Fruit fly (Drosophila melanogaster) whole organism, embryonic: ENCODE measurements around the gene CG9837.

Source experiments
- Adf1 ChIP-seq: fragments of 200-800 bp; sonication (Bioruptor generic); IDR thresholded peaks from 2 replicates; pipeline ENCODE4 v1.3.6; 2022; ENCODE audit warnings: missing biosample characterization, missing genetic modification characterization
- CG10321 ChIP-seq: fragments of 200-800 bp; sonication (Bioruptor generic); IDR thresholded peaks from 2 replicates; pipeline ENCODE4 v1.3.6; 2022; ENCODE audit warnings: missing biosample characterization, missing genetic modification characterization
- CG10979 ChIP-seq: fragments of 200-800 bp; sonication (Bioruptor generic); optimal IDR thresholded peaks from 2 replicates; lab custom pipeline; 2018; ENCODE audit warnings: missing biosample characterization, mild to moderate bottlenecking, missing genetic modification characterization, moderate library complexity
- CG11695 ChIP-seq: fragments of 200-800 bp; sonication (Bioruptor generic); IDR thresholded peaks from 3 replicates; pipeline ENCODE4 v1.3.6; 2022; ENCODE audit warnings: missing biosample characterization, missing genetic modification characterization
- CG11696 ChIP-seq: fragments of 200-800 bp; sonication (Bioruptor generic); IDR thresholded peaks from 2 replicates; pipeline ENCODE4 v1.3.6; 2022; ENCODE audit warnings: missing biosample characterization, missing genetic modification characterization
- CG12071 ChIP-seq: fragments of 200-800 bp; sonication (Bioruptor generic); optimal IDR thresholded peaks from 3 replicates; lab custom pipeline; 2018; ENCODE audit warnings: missing biosample characterization, mild to moderate bottlenecking, missing genetic modification characterization
- CG14014 ChIP-seq: fragments of 200-800 bp; sonication (Bioruptor generic); IDR thresholded peaks from 2 replicates; pipeline ENCODE4 v1.3.6; 2022; ENCODE audit warnings: missing biosample characterization, missing genetic modification characterization
- CG16863 ChIP-seq: fragments of 200-800 bp; sonication (Bioruptor generic); optimal IDR thresholded peaks from 3 replicates; lab custom pipeline; 2016; ENCODE audit warnings: missing biosample characterization, missing genetic modification characterization
- CG17612 ChIP-seq: fragments of 200-800 bp; sonication (Bioruptor generic); IDR thresholded peaks from 2 replicates; pipeline ENCODE4 v1.3.6; 2022; ENCODE audit warnings: missing biosample characterization, missing genetic modification characterization
- CG18476 ChIP-seq: fragments of 200-800 bp; sonication (Bioruptor generic); optimal IDR thresholded peaks from 2 replicates; lab custom pipeline; 2016; ENCODE audit warnings: missing biosample characterization, mild to moderate bottlenecking, missing genetic modification characterization
- CG18619 ChIP-seq: fragments of 200-800 bp; sonication (Bioruptor generic); optimal IDR thresholded peaks from 3 replicates; lab custom pipeline; 2017; ENCODE audit warnings: missing biosample characterization, mild to moderate bottlenecking, missing genetic modification characterization
- CG2116 ChIP-seq: fragments of 200-800 bp; sonication (Bioruptor generic); optimal IDR thresholded peaks from 3 replicates; lab custom pipeline; 2018; ENCODE audit warnings: missing biosample characterization, mild to moderate bottlenecking, missing genetic modification characterization
- CG2202 ChIP-seq: fragments of 200-800 bp; sonication (Bioruptor generic); optimal IDR thresholded peaks from 2 replicates; lab custom pipeline; 2018; ENCODE audit warnings: missing biosample characterization, mild to moderate bottlenecking, missing genetic modification characterization
- CG3407 ChIP-seq: fragments of 200-800 bp; sonication (Bioruptor generic); optimal IDR thresholded peaks from 2 replicates; lab custom pipeline; 2018; ENCODE audit warnings: missing biosample characterization, mild to moderate bottlenecking, missing genetic modification characterization
- CG3726 ChIP-seq: fragments of 200-800 bp; sonication (Bioruptor generic); IDR thresholded peaks from 3 replicates; pipeline ENCODE4, ENCODE4 v1.3.6; 2022; ENCODE audit warnings: missing biosample characterization, missing genetic modification characterization
- CG4730 ChIP-seq: fragments of 200-800 bp; sonication (Bioruptor generic); IDR thresholded peaks from 2 replicates; pipeline ENCODE4 v1.3.6; 2022; ENCODE audit warnings: missing biosample characterization, missing genetic modification characterization
- CG6272 ChIP-seq: fragments of 200-800 bp; sonication (Bioruptor generic); IDR thresholded peaks from 2 replicates; pipeline ENCODE4 v1.3.6; 2022; ENCODE audit warnings: missing biosample characterization, missing genetic modification characterization
- CG6813 ChIP-seq: fragments of 200-800 bp; sonication (Bioruptor generic); optimal IDR thresholded peaks from 2 replicates; lab custom pipeline; 2017; ENCODE audit warnings: missing biosample characterization, missing genetic modification characterization, mild to moderate bottlenecking, moderate library complexity, missing genetic modification reagents
- CG7839 ChIP-seq: fragments of 200-800 bp; sonication (Bioruptor generic); optimal IDR thresholded peaks from 3 replicates; lab custom pipeline; 2018; ENCODE audit warnings: missing biosample characterization, mild to moderate bottlenecking, missing genetic modification characterization, moderate library complexity
- CG9817 ChIP-seq: fragments of 200-800 bp; sonication (Bioruptor generic); optimal IDR thresholded peaks from 2 replicates; lab custom pipeline; 2018; ENCODE audit warnings: missing biosample characterization, mild to moderate bottlenecking, missing genetic modification characterization, moderate library complexity
- CG9932 ChIP-seq: fragments of 200-800 bp; sonication (Bioruptor generic); IDR thresholded peaks from 2 replicates; pipeline ENCODE4 v1.3.6; 2022; ENCODE audit warnings: missing biosample characterization, missing genetic modification characterization
- Dip2 ChIP-seq: fragments of 200-800 bp; sonication (Bioruptor generic); IDR thresholded peaks from 2 replicates; pipeline ENCODE4 v1.3.6; 2022; ENCODE audit warnings: missing biosample characterization, missing genetic modification characterization
- Elba2 ChIP-seq: fragments of 200-800 bp; sonication (Bioruptor generic); optimal IDR thresholded peaks from 3 replicates; lab custom pipeline; 2016; ENCODE audit warnings: missing biosample characterization, missing genetic modification characterization
- Fer3 ChIP-seq: fragments of 200-800 bp; sonication (Bioruptor generic); optimal IDR thresholded peaks from 2 replicates; lab custom pipeline; 2018; ENCODE audit warnings: missing biosample characterization, mild to moderate bottlenecking, missing genetic modification characterization, moderate library complexity
- Med ChIP-seq: fragments of 200-800 bp; sonication (Bioruptor generic); peaks from one replicate; lab custom pipeline; 2016; ENCODE audit warnings: missing biosample characterization, missing genetic modification characterization, mild to moderate bottlenecking, inconsistent platforms, moderate library complexity
- Mrtf ChIP-seq: fragments of 200-800 bp; sonication (Bioruptor generic); IDR thresholded peaks from 3 replicates; pipeline ENCODE4 v1.3.6; 2022; ENCODE audit warnings: missing biosample characterization, missing genetic modification characterization
- Myb ChIP-seq: fragments of 200-800 bp; sonication (Bioruptor generic); optimal IDR thresholded peaks from 2 replicates; lab custom pipeline; 2016; ENCODE audit warnings: missing biosample characterization, missing genetic modification characterization
- Pdp1 ChIP-seq, 2 experiments: fragments of 200-800 bp; sonication (Bioruptor generic); optimal IDR thresholded peaks; 3 replicates each; lab custom pipeline; 2016; ENCODE audit warnings: missing biosample characterization in 2 of 2, missing genetic modification characterization in 2 of 2, mild to moderate bottlenecking in 1 of 2, moderate library complexity in 1 of 2
- Spps ChIP-seq: fragments of 200-800 bp; sonication (Bioruptor generic); optimal IDR thresholded peaks from 2 replicates; lab custom pipeline; 2018; ENCODE audit warnings: missing biosample characterization, mild to moderate bottlenecking, missing genetic modification characterization
- ash1 ChIP-seq: fragments of 200-800 bp; sonication (Bioruptor generic); optimal IDR thresholded peaks from 2 replicates; lab custom pipeline; 2018; ENCODE audit warnings: missing biosample characterization, mild to moderate bottlenecking, missing genetic modification characterization
- bowl ChIP-seq: fragments of 200-800 bp; sonication (Bioruptor generic); IDR thresholded peaks from 2 replicates; pipeline ENCODE4 v1.3.6; 2022; ENCODE audit warnings: missing biosample characterization, missing genetic modification characterization
- bsh ChIP-seq, 2 experiments: fragments of 200-800 bp; sonication (Bioruptor generic); optimal IDR thresholded peaks; 2 replicates each; lab custom pipeline; 2017 to 2018; ENCODE audit warnings: mild to moderate bottlenecking in 2 of 2, missing biosample characterization in 2 of 2, missing genetic modification characterization in 2 of 2, moderate library complexity in 1 of 2
- cato ChIP-seq: fragments of 200-800 bp; sonication (Bioruptor generic); optimal IDR thresholded peaks from 2 replicates; lab custom pipeline; 2016; ENCODE audit warnings: missing biosample characterization, missing genetic modification characterization, borderline replicate concordance
- chif ChIP-seq, 2 experiments: fragments of 200-800 bp; sonication (Bioruptor generic); optimal IDR thresholded peaks; 3 replicates each; lab custom pipeline; 2016; ENCODE audit warnings: missing biosample characterization in 2 of 2, missing genetic modification characterization in 2 of 2
- crc ChIP-seq: fragments of 200-800 bp; sonication (Bioruptor generic); optimal IDR thresholded peaks from 2 replicates; lab custom pipeline; 2016; ENCODE audit warnings: missing biosample characterization, missing genetic modification characterization
- dan ChIP-seq: fragments of 200-800 bp; sonication (Bioruptor generic); IDR thresholded peaks from 2 replicates; pipeline ENCODE4 v1.3.6; 2022; ENCODE audit warnings: missing biosample characterization, missing genetic modification characterization
- dimm ChIP-seq: fragments of 200-800 bp; sonication (Bioruptor generic); IDR thresholded peaks from 2 replicates; pipeline ENCODE4 v1.3.6; 2022; ENCODE audit warnings: missing biosample characterization, missing genetic modification characterization
- dmrt11E ChIP-seq: fragments of 200-800 bp; sonication (Bioruptor generic); optimal IDR thresholded peaks from 3 replicates; lab custom pipeline; 2018; ENCODE audit warnings: missing biosample characterization, mild to moderate bottlenecking, missing genetic modification characterization, moderate library complexity
- dysf ChIP-seq: fragments of 200-800 bp; sonication (Bioruptor generic); IDR thresholded peaks from 3 replicates; pipeline ENCODE4 v1.3.6; 2022; ENCODE audit warnings: missing biosample characterization, missing genetic modification characterization
- eve ChIP-seq, 2 experiments: fragments of >200 bp; optimal IDR thresholded peaks; 2 replicates each; lab custom pipeline; 2017; ENCODE audit warnings: missing biosample characterization in 2 of 2, missing genetic modification characterization in 2 of 2
- grn ChIP-seq: fragments of 200-800 bp; sonication (Bioruptor generic); optimal IDR thresholded peaks from 3 replicates; lab custom pipeline; 2017; ENCODE audit warnings: missing biosample characterization, missing genetic modification characterization
- gro ChIP-seq: fragments of 200-800 bp; sonication (Bioruptor generic); optimal IDR thresholded peaks from 2 replicates; lab custom pipeline; 2016; ENCODE audit warnings: missing biosample characterization, missing genetic modification characterization
- hth ChIP-seq: fragments of >200 bp; optimal IDR thresholded peaks from 2 replicates; lab custom pipeline; 2017; ENCODE audit warnings: inconsistent platforms
- lab ChIP-seq: fragments of 200-800 bp; sonication (Bioruptor generic); optimal IDR thresholded peaks from 3 replicates; lab custom pipeline; 2017; ENCODE audit warnings: missing biosample characterization, missing genetic modification characterization, mild to moderate bottlenecking, moderate library complexity, missing genetic modification reagents
- mam ChIP-seq: fragments of 200-800 bp; sonication (Bioruptor generic); optimal IDR thresholded peaks from 3 replicates; lab custom pipeline; 2016; ENCODE audit warnings: missing biosample characterization, missing genetic modification characterization
- nau ChIP-seq: fragments of 200-800 bp; sonication (Bioruptor generic); optimal IDR thresholded peaks from 3 replicates; lab custom pipeline; 2017; ENCODE audit warnings: missing biosample characterization, mild to moderate bottlenecking, missing genetic modification characterization, missing genetic modification reagents
- ranshi ChIP-seq: fragments of 200-800 bp; sonication (Bioruptor generic); IDR thresholded peaks from 2 replicates; pipeline ENCODE4 v1.3.6; 2022; ENCODE audit warnings: missing biosample characterization, missing genetic modification characterization
- rib ChIP-seq: fragments of 200-800 bp; sonication (Bioruptor generic); IDR thresholded peaks from 2 replicates; pipeline ENCODE4 v1.3.6; 2022; ENCODE audit warnings: missing biosample characterization, missing genetic modification characterization
- sob ChIP-seq: fragments of 200-800 bp; sonication (Bioruptor generic); IDR thresholded peaks from 2 replicates; pipeline ENCODE4 v1.3.6; 2022; ENCODE audit warnings: missing biosample characterization, missing genetic modification characterization
- tx ChIP-seq: fragments of 200-800 bp; sonication (Bioruptor generic); optimal IDR thresholded peaks from 2 replicates; lab custom pipeline; 2016; ENCODE audit warnings: missing biosample characterization, missing genetic modification characterization
- vvl ChIP-seq: fragments of 200-800 bp; sonication (Bioruptor generic); IDR thresholded peaks from 2 replicates; pipeline ENCODE4 v1.3.6; 2022; ENCODE audit warnings: missing biosample characterization, missing genetic modification characterization
- yki ChIP-seq: fragments of >200 bp; optimal IDR thresholded peaks from 3 replicates; lab custom pipeline; 2018
- zfh2 ChIP-seq: fragments of 200-800 bp; sonication (Bioruptor generic); optimal IDR thresholded peaks from 2 replicates; lab custom pipeline; 2016; ENCODE audit warnings: missing biosample characterization, missing genetic modification characterization

CG9837 gene

DNA sequence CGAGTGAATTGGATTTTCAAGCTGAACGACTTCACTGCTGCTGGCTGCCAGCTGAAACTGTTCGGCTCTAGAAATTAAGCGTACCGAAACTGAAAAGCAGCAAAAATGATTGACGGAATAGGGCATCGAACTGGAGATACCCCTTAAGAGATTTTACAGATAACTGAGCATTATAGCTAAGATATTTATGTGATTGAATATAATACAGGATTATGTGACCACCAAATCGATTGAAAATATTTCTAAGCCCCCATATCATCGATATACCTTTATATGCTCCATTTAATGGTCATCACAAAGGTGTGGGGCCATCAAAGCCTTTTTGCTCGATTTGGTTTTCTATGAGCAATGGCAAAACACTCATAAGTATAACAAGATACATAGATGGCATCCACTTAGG lies 28.6 kb downstream of the CG9837 start (continued):
- TF ChIP-seq lab (GFP tag; lab: Kevin White, UChicago) (no peak), dan (GFP tag; lab: Robert Waterston, UW) (no peak), CG18476 (GFP tag; lab: Kevin White, UChicago) (peak; percentile 3), CG3407 (GFP tag; lab: Kevin White, UChicago) (no peak), rib (GFP tag; lab: Robert Waterston, UW) (no peak), bsh (GFP tag; optimal IDR thresholded peaks at IDR 0.05; lab: Kevin White, UChicago) (no peak), zfh2 (GFP tag; lab: Kevin White, UChicago) (peak; percentile 50), Elba2 (GFP tag; lab: Kevin White, UChicago) (no peak), sob (GFP tag; lab: Robert Waterston, UW) (peak; percentile 64), tx (peak; percentile 41), CG11696 (GFP tag; lab: Robert Waterston, UW) (0 out of 2 replicates have a peak, but pooled peaks have one; percentile 9), cato (GFP tag; lab: Kevin White, UChicago) (no peak), vvl (peak; percentile 80), CG9932 (GFP tag; lab: Robert Waterston, UW) (peak; percentile 69), CG7839 (tag; lab: Kevin White, UChicago) (no peak), Myb (GFP tag; lab: Kevin White, UChicago) (no peak), nau (no peak), bowl (GFP tag; lab: Robert Waterston, UW) (no peak), dmrt11E (no peak), gro (GFP tag; lab: Kevin White, UChicago) (no peak), CG10979 (tag; lab: Kevin White, UChicago) (no peak), CG6272 (GFP tag; lab: Robert Waterston, UW) (no peak), CG16863 (GFP tag; lab: Kevin White, UChicago) (peak; percentile 25), Pdp1 (GFP tag; optimal IDR thresholded peaks at IDR 0.05; lab: Kevin White, UChicago) (peak in 1 of 2 experiments; percentile 53), CG2202 (tag; lab: Kevin White, UChicago) (no peak), hth (no peak), eve (GFP tag; optimal IDR thresholded peaks at IDR 0.05; lab: Kevin White, UChicago) (no peak), Mrtf (GFP tag; lab: Robert Waterston, UW) (peak; percentile 48; the same call in 1 of the 3 replicates), Spps (tag; lab: Kevin White, UChicago) (no peak), chif (GFP tag; optimal IDR thresholded peaks at IDR 0.05; lab: Kevin White, UChicago) (peak in 1 of 2 experiments; percentile 54), Fer3 (tag; lab: Kevin White, UChicago) (no peak), crc (GFP tag; lab: Kevin White, UChicago) (no peak), CG17612 (GFP tag; lab: Robert Waterston, UW) (no peak), CG12071 (GFP tag; lab: Kevin White, UChicago) (peak; percentile 49), CG14014 (GFP tag; lab: Robert Waterston, UW) (peak; percentile 66; the same call in 1 of the 2 replicates), Adf1 (GFP tag; lab: Robert Waterston, UW) (no peak), dysf (GFP tag; lab: Robert Waterston, UW) (peak; percentile 80), CG3726 (GFP tag; lab: Robert Waterston, UW) (no peak), yki (lab: Kevin White, UChicago) (no peak), CG2116 (GFP tag; lab: Kevin White, UChicago) (peak; percentile 15), grn (GFP tag; lab: Kevin White, UChicago) (no peak), CG10321 (GFP tag; lab: Robert Waterston, UW) (no peak), CG6813 (GFP tag; lab: Kevin White, UChicago) (peak; percentile 17), Dip2 (no peak), dimm (GFP tag; lab: Robert Waterston, UW) (no peak), ash1 (GFP tag; lab: Kevin White, UChicago) (no peak), Med (GFP tag; lab: Kevin White, UChicago) (no peak), CG9817 (peak; percentile 56), CG4730 (GFP tag; lab: Robert Waterston, UW) (peak; percentile 37; the same call in 1 of the 2 replicates), ranshi (peak; percentile 45; the same call in 1 of the 2 replicates), mam (GFP tag; lab: Kevin White, UChicago) (peak; percentile 52), CG18619 (GFP tag; lab: Kevin White, UChicago) (peak; percentile 8), CG11695 (GFP tag; lab: Robert Waterston, UW) (peak; percentile 62; the same call in 2 of the 3 replicates)
